Fruit fly (Drosophila melanogaster) whole organism, embryonic: ENCODE data around the gene Nrd1.
A peak's percentile ranks its signal among the peaks of the same experiment; 100 is the strongest.

Experiments
- Ada2b ChIP-seq: fragments of 200-800 bp; sonication (Bioruptor generic); IDR thresholded peaks from 2 replicates; pipeline ENCODE4 v1.3.6; 2022; ENCODE audit warnings: missing biosample characterization, missing genetic modification characterization
- Adf1 ChIP-seq: fragments of 200-800 bp; sonication (Bioruptor generic); IDR thresholded peaks from 2 replicates; pipeline ENCODE4 v1.3.6; 2022; ENCODE audit warnings: missing biosample characterization, missing genetic modification characterization
- Bgb ChIP-seq: fragments of 200-800 bp; sonication (Bioruptor generic); IDR thresholded peaks from 2 replicates; pipeline ENCODE4 v1.3.6; 2022; ENCODE audit warnings: missing biosample characterization, missing genetic modification characterization; ENCODE audit not compliant: partially characterized antibody
- Bteb2 ChIP-seq: fragments of 200-800 bp; sonication (Bioruptor generic); optimal IDR thresholded peaks from 2 replicates; lab custom pipeline; 2016; ENCODE audit warnings: missing biosample characterization, missing genetic modification characterization
- CG10959 ChIP-seq: fragments of 200-800 bp; sonication (Bioruptor generic); IDR thresholded peaks from 2 replicates; pipeline ENCODE4 v1.3.6; 2022; ENCODE audit warnings: missing biosample characterization, missing genetic modification characterization
- CG12155 ChIP-seq: fragments of 200-800 bp; sonication (Bioruptor generic); optimal IDR thresholded peaks from 3 replicates; lab custom pipeline; 2016; ENCODE audit warnings: missing biosample characterization, missing genetic modification characterization
- CG12299 ChIP-seq: fragments of 200-800 bp; sonication (Bioruptor generic); optimal IDR thresholded peaks from 2 replicates; lab custom pipeline; 2018; ENCODE audit warnings: missing biosample characterization, mild to moderate bottlenecking, missing genetic modification characterization
- CG12744 ChIP-seq: fragments of 200-800 bp; sonication (Bioruptor generic); optimal IDR thresholded peaks from 2 replicates; lab custom pipeline; 2016; ENCODE audit warnings: missing biosample characterization, missing genetic modification characterization
- CG13123 ChIP-seq: fragments of 200-800 bp; sonication (Bioruptor generic); optimal IDR thresholded peaks from 2 replicates; lab custom pipeline; 2016; ENCODE audit warnings: missing biosample characterization, missing genetic modification characterization
- CG16863 ChIP-seq: fragments of 200-800 bp; sonication (Bioruptor generic); optimal IDR thresholded peaks from 3 replicates; lab custom pipeline; 2016; ENCODE audit warnings: missing biosample characterization, missing genetic modification characterization
- CG17802 ChIP-seq: fragments of 200-800 bp; sonication (Bioruptor generic); optimal IDR thresholded peaks from 2 replicates; lab custom pipeline; 2018; ENCODE audit warnings: missing biosample characterization, mild to moderate bottlenecking, missing genetic modification characterization, moderate library complexity
- CG2875 ChIP-seq: fragments of 200-800 bp; sonication (Bioruptor generic); optimal IDR thresholded peaks from 2 replicates; lab custom pipeline; 2017; ENCODE audit warnings: missing biosample characterization, mild to moderate bottlenecking, missing genetic modification characterization, missing genetic modification reagents
- CG31224 ChIP-seq: fragments of 200-800 bp; sonication (Bioruptor generic); IDR thresholded peaks from 2 replicates; pipeline ENCODE4 v1.3.6; 2022; ENCODE audit warnings: missing biosample characterization, missing genetic modification characterization
- CG32772 ChIP-seq: fragments of 200-800 bp; sonication (Bioruptor generic); IDR thresholded peaks from 2 replicates; pipeline ENCODE4 v1.3.6; 2022; ENCODE audit warnings: missing biosample characterization, missing genetic modification characterization
- CG33213 ChIP-seq: fragments of 200-800 bp; sonication (Bioruptor generic); optimal IDR thresholded peaks from 3 replicates; lab custom pipeline; 2016; ENCODE audit warnings: missing biosample characterization, missing genetic modification characterization
- CG4424 ChIP-seq: fragments of 200-800 bp; sonication (Bioruptor generic); optimal IDR thresholded peaks from 3 replicates; lab custom pipeline; 2016; ENCODE audit warnings: missing biosample characterization, missing genetic modification characterization
- CG6683 ChIP-seq: fragments of 200-800 bp; sonication (Bioruptor generic); optimal IDR thresholded peaks from 2 replicates; lab custom pipeline; 2017; ENCODE audit warnings: missing biosample characterization, mild to moderate bottlenecking, missing genetic modification characterization, missing genetic modification reagents
- CG7271 ChIP-seq: fragments of 200-800 bp; sonication (Bioruptor generic); optimal IDR thresholded peaks from 2 replicates; lab custom pipeline; 2018; ENCODE audit warnings: missing biosample characterization, mild to moderate bottlenecking, missing genetic modification characterization, moderate library complexity
- CG7357 ChIP-seq: fragments of 200-800 bp; sonication (Bioruptor generic); IDR thresholded peaks from 3 replicates; pipeline ENCODE4 v1.3.6; 2022; ENCODE audit warnings: missing biosample characterization, missing genetic modification characterization
- CG7987 ChIP-seq: fragments of 200-800 bp; sonication (Bioruptor generic); optimal IDR thresholded peaks from 2 replicates; lab custom pipeline; 2018; ENCODE audit warnings: missing biosample characterization, mild to moderate bottlenecking, missing genetic modification characterization, moderate library complexity
- CG8388 ChIP-seq: fragments of 200-800 bp; sonication (Bioruptor generic); optimal IDR thresholded peaks from 2 replicates; lab custom pipeline; 2019; ENCODE audit warnings: missing biosample characterization, mild to moderate bottlenecking, missing genetic modification characterization, moderate library complexity
- CG8924 ChIP-seq: fragments of 200-800 bp; optimal IDR thresholded peaks from 3 replicates; lab custom pipeline; 2019; ENCODE audit warnings: missing biosample characterization, mild to moderate bottlenecking, missing genetic modification characterization, moderate library complexity
- CG9437 ChIP-seq: fragments of 200-800 bp; sonication (Bioruptor generic); optimal IDR thresholded peaks from 2 replicates; lab custom pipeline; 2018; ENCODE audit warnings: missing biosample characterization, mild to moderate bottlenecking, missing genetic modification characterization
- CTCF ChIP-seq: fragments of 200-800 bp; sonication (Bioruptor generic); optimal IDR thresholded peaks from 2 replicates; lab custom pipeline; 2017; ENCODE audit warnings: missing biosample characterization, mild to moderate bottlenecking, missing genetic modification characterization, moderate library complexity
- Med ChIP-seq: fragments of 200-800 bp; sonication (Bioruptor generic); peaks from one replicate; lab custom pipeline; 2016; ENCODE audit warnings: missing biosample characterization, missing genetic modification characterization, mild to moderate bottlenecking, inconsistent platforms, moderate library complexity
- NK7.1 ChIP-seq: fragments of 200-800 bp; sonication (Bioruptor generic); optimal IDR thresholded peaks from 3 replicates; lab custom pipeline; 2016; ENCODE audit warnings: missing biosample characterization, missing genetic modification characterization
- Nf-YA ChIP-seq: fragments of 200-800 bp; sonication (Bioruptor generic); IDR thresholded peaks from 2 replicates; pipeline ENCODE4 v1.3.6; 2022; ENCODE audit warnings: missing biosample characterization, missing genetic modification characterization
- Nf-YC ChIP-seq: fragments of 200-800 bp; optimal IDR thresholded peaks from 3 replicates; lab custom pipeline; 2019; ENCODE audit warnings: missing biosample characterization, mild to moderate bottlenecking, missing genetic modification characterization, moderate library complexity
- Oli ChIP-seq: fragments of 200-800 bp; sonication (Bioruptor generic); optimal IDR thresholded peaks from 2 replicates; lab custom pipeline; 2018; ENCODE audit warnings: missing biosample characterization, mild to moderate bottlenecking, missing genetic modification characterization, moderate library complexity
- corto ChIP-seq: fragments of 200-800 bp; sonication (Bioruptor generic); optimal IDR thresholded peaks from 2 replicates; lab custom pipeline; 2016; ENCODE audit warnings: missing biosample characterization, mild to moderate bottlenecking, missing genetic modification characterization, moderate library complexity
- dysf ChIP-seq: fragments of 200-800 bp; sonication (Bioruptor generic); IDR thresholded peaks from 3 replicates; pipeline ENCODE4 v1.3.6; 2022; ENCODE audit warnings: missing biosample characterization, missing genetic modification characterization
- en ChIP-seq: fragments of 200-800 bp; sonication (Bioruptor generic); optimal IDR thresholded peaks from 2 replicates; lab custom pipeline; 2016; ENCODE audit warnings: missing biosample characterization, missing genetic modification characterization
- fd3F ChIP-seq: fragments of 200-800 bp; sonication (Bioruptor generic); optimal IDR thresholded peaks from 2 replicates; lab custom pipeline; 2018; ENCODE audit warnings: missing biosample characterization, mild to moderate bottlenecking, missing genetic modification characterization, moderate library complexity
- fru ChIP-seq: fragments of >200 bp; optimal IDR thresholded peaks from 2 replicates; lab custom pipeline; 2017
- ftz-f1 ChIP-seq: fragments of 200-800 bp; sonication (Bioruptor generic); optimal IDR thresholded peaks from 2 replicates; lab custom pipeline; 2016; ENCODE audit warnings: missing biosample characterization, missing genetic modification characterization
- gcm ChIP-seq: fragments of 200-800 bp; sonication (Bioruptor generic); optimal IDR thresholded peaks from 2 replicates; lab custom pipeline; 2019; ENCODE audit warnings: missing biosample characterization, mild to moderate bottlenecking, missing genetic modification characterization, moderate library complexity
- gro ChIP-seq: fragments of 200-800 bp; sonication (Bioruptor generic); optimal IDR thresholded peaks from 2 replicates; lab custom pipeline; 2016; ENCODE audit warnings: missing biosample characterization, missing genetic modification characterization
- gt ChIP-seq: fragments of 200-800 bp; sonication (Bioruptor generic); IDR thresholded peaks from 2 replicates; pipeline ENCODE4 v1.3.6; 2022; ENCODE audit warnings: missing biosample characterization, missing genetic modification characterization
- hbn ChIP-seq: fragments of 200-800 bp; sonication (Bioruptor generic); IDR thresholded peaks from 2 replicates; pipeline ENCODE4 v1.3.6; 2022; ENCODE audit warnings: missing biosample characterization, missing genetic modification characterization; ENCODE audit not compliant: partially characterized antibody
- inv ChIP-seq: fragments of 200-800 bp; sonication (Bioruptor generic); IDR thresholded peaks from 2 replicates; pipeline ENCODE4 v1.3.6; 2022; ENCODE audit warnings: missing biosample characterization, missing genetic modification characterization; ENCODE audit not compliant: partially characterized antibody
- ken ChIP-seq: fragments of 200-800 bp; sonication (Bioruptor generic); IDR thresholded peaks from 3 replicates; pipeline ENCODE4 v1.3.6; 2022; ENCODE audit warnings: missing biosample characterization, missing genetic modification characterization
- lab ChIP-seq: fragments of 200-800 bp; sonication (Bioruptor generic); optimal IDR thresholded peaks from 3 replicates; lab custom pipeline; 2017; ENCODE audit warnings: missing biosample characterization, missing genetic modification characterization, mild to moderate bottlenecking, moderate library complexity, missing genetic modification reagents
- mirr ChIP-seq: fragments of 200-800 bp; sonication (Bioruptor generic); optimal IDR thresholded peaks from 3 replicates; lab custom pipeline; 2018; ENCODE audit warnings: missing biosample characterization, mild to moderate bottlenecking, missing genetic modification characterization
- nau ChIP-seq: fragments of 200-800 bp; sonication (Bioruptor generic); optimal IDR thresholded peaks from 3 replicates; lab custom pipeline; 2017; ENCODE audit warnings: missing biosample characterization, mild to moderate bottlenecking, missing genetic modification characterization, missing genetic modification reagents
- otp ChIP-seq: fragments of 200-800 bp; sonication (Bioruptor generic); IDR thresholded peaks from 3 replicates; pipeline ENCODE4, ENCODE4 v1.3.6; 2022; ENCODE audit warnings: missing biosample characterization, missing genetic modification characterization
- peb ChIP-seq: fragments of 200-800 bp; sonication (Bioruptor generic); IDR thresholded peaks from 2 replicates; pipeline ENCODE4 v1.3.6; 2022; ENCODE audit warnings: missing biosample characterization, missing genetic modification characterization
- pho ChIP-seq: fragments of 200-800 bp; sonication (Bioruptor generic); optimal IDR thresholded peaks from 2 replicates; lab custom pipeline; 2016; ENCODE audit warnings: missing biosample characterization, missing genetic modification characterization
- sd ChIP-seq: fragments of 200-800 bp; sonication (Bioruptor generic); optimal IDR thresholded peaks from 3 replicates; lab custom pipeline; 2018; ENCODE audit warnings: missing biosample characterization, mild to moderate bottlenecking, missing genetic modification characterization, moderate library complexity
- unc-4 ChIP-seq: fragments of 200-800 bp; sonication (Bioruptor generic); IDR thresholded peaks from 2 replicates; pipeline ENCODE4 v1.3.6; 2022; ENCODE audit warnings: missing biosample characterization, missing genetic modification characterization; ENCODE audit not compliant: partially characterized antibody
- unpg ChIP-seq: fragments of 200-800 bp; sonication (Bioruptor generic); optimal IDR thresholded peaks from 3 replicates; lab custom pipeline; 2018; ENCODE audit warnings: missing biosample characterization, mild to moderate bottlenecking, missing genetic modification characterization, moderate library complexity

Nrd1 gene

DNA sequence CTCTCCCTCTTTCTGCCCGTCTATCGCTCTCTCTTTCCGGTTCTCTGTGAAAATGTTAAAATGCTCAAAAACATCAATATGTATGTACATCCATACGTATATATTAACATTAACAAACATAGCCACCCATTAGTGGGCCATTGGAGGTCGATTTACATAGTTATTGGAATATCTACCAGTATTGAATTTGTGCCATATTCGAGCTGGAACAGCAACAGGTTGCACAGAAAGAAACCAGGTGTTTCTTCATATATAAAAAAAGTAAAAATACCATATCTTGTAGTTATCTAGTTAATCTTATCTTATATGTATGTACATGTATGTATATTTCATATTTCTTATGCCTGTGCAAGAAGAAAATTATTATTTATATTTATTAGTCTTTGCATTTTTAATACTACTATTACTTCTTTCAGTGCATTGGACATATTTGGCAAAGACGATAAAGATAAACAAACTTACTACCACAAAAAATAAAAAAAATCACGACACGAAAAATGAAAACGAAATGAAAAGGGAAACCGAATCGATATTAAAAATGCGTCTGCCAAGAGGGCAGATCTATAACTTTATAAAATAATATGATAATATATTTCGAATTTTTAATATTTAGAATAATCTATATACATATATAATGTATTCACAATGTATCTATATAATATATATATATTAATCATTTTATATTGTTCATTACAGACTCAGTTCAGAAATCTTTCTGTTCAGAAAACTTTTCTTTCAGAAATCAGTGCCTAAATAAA is 20.0 kb downstream of the Nrd1 start (continued):
- TF ChIP-seq CG31224 (no peak), peb (no peak), CG2875 (GFP tag; lab: Kevin White, UChicago) (no peak), lab (GFP tag; lab: Kevin White, UChicago) (peak; percentile 53), CG17802 (tag; lab: Kevin White, UChicago) (no peak), inv (GFP tag; lab: Robert Waterston, UW) (no peak), dysf (GFP tag; lab: Robert Waterston, UW) (peak; percentile 46; the same call in 1 of the 3 replicates), mirr (GFP tag; lab: Kevin White, UChicago) (peak; percentile 59), Oli (tag; lab: Kevin White, UChicago) (peak; percentile 54), CTCF (GFP tag; lab: Kevin White, UChicago) (no peak), Bteb2 (GFP tag; lab: Kevin White, UChicago) (no peak), CG10959 (GFP tag; lab: Robert Waterston, UW) (no peak), ftz-f1 (GFP tag; lab: Kevin White, UChicago) (no peak), CG7987 (GFP tag; lab: Kevin White, UChicago) (peak; percentile 2), hbn (GFP tag; lab: Robert Waterston, UW) (no peak), Med (peak; percentile 34), NK7.1 (GFP tag; lab: Kevin White, UChicago) (no peak), corto (GFP tag; lab: Kevin White, UChicago) (no peak), CG13123 (GFP tag; lab: Kevin White, UChicago) (no peak), en (no peak), Nf-YC (tag; lab: Kevin White, UChicago) (peak; percentile 13), sd (tag; lab: Kevin White, UChicago) (peak; percentile 72), Nf-YA (GFP tag; lab: Robert Waterston, UW) (0 out of 2 replicates have a peak, but pooled peaks have one; percentile 28), fru (no peak), gcm (GFP tag; lab: Kevin White, UChicago) (peak; percentile 16), CG16863 (GFP tag; lab: Kevin White, UChicago) (no peak), gt (GFP tag; lab: Robert Waterston, UW) (no peak), Bgb (GFP tag; lab: Robert Waterston, UW) (no peak), CG12299 (peak; percentile 13), gro (GFP tag; lab: Kevin White, UChicago) (no peak), pho (GFP tag; lab: Kevin White, UChicago) (no peak), fd3F (peak; percentile 60), CG8924 (tag; lab: Kevin White, UChicago) (peak; percentile 65), Ada2b (GFP tag; lab: Robert Waterston, UW) (peak; percentile 44; the same call in 1 of the 2 replicates), CG9437 (GFP tag; lab: Kevin White, UChicago) (peak; percentile 14), nau (GFP tag; lab: Kevin White, UChicago) (no peak), CG7357 (no peak), CG12744 (GFP tag; lab: Kevin White, UChicago) (no peak), CG8388 (GFP tag; lab: Kevin White, UChicago) (peak; percentile 37), CG6683 (GFP tag; lab: Kevin White, UChicago) (no peak), CG12155 (GFP tag; lab: Kevin White, UChicago) (no peak), unpg (peak; percentile 62), ken (GFP tag; lab: Robert Waterston, UW) (0 out of 3 replicates have a peak, but pooled peaks have one; percentile 10), otp (GFP tag; lab: Robert Waterston, UW) (0 out of 3 replicates have a peak, but pooled peaks have one; percentile 20), Adf1 (GFP tag; lab: Robert Waterston, UW) (no peak), CG33213 (no peak), CG32772 (peak; percentile 35), CG7271 (no peak), unc-4 (GFP tag; lab: Robert Waterston, UW) (no peak), CG4424 (GFP tag; lab: Kevin White, UChicago) (peak; percentile 25)
